Worm (Caenorhabditis elegans) whole organism, mixed stage, embryonic: ENCODE measurements around the gene H06I04.3.

Experiments used
- M03D4.4 ChIP-seq: sonication (generic microtip); optimal IDR thresholded peaks from 2 replicates; lab custom pipeline; 2017; ENCODE audit warnings: mild to moderate bottlenecking, missing genetic modification characterization, missing compliant biosample characterization
- bed-3 ChIP-seq: fragments of 200-800 bp; sonication (Bioruptor generic); optimal IDR thresholded peaks from 3 replicates; lab custom pipeline; 2018; ENCODE audit warnings: mild to moderate bottlenecking, missing genetic modification characterization, moderate library complexity, missing compliant biosample characterization
- blmp-1 ChIP-seq: fragments of 150-350 bp; optimal IDR thresholded peaks from 2 replicates; lab custom pipeline; 2014; ENCODE audit warnings: missing biosample characterization, missing genetic modification characterization
- ceh-39 ChIP-seq: fragments of 150-350 bp; optimal IDR thresholded peaks from 2 replicates; lab custom pipeline; 2014; ENCODE audit warnings: missing biosample characterization, missing genetic modification characterization
- ceh-43 ChIP-seq: fragments of 200-800 bp; sonication (Bioruptor generic); optimal IDR thresholded peaks from 2 replicates; lab custom pipeline; 2018; ENCODE audit warnings: mild to moderate bottlenecking, missing genetic modification characterization, moderate library complexity, missing compliant biosample characterization
- ceh-83 ChIP-seq: fragments of 200-800 bp; sonication (Bioruptor generic); optimal IDR thresholded peaks from 2 replicates; lab custom pipeline; 2018; ENCODE audit warnings: mild to moderate bottlenecking, missing genetic modification characterization, missing compliant biosample characterization
- ces-1 ChIP-seq: fragments of 150-350 bp; optimal IDR thresholded peaks from 2 replicates; lab custom pipeline; 2014; ENCODE audit warnings: missing biosample characterization, missing genetic modification reagents, missing genetic modification characterization
- cnd-1 ChIP-seq: fragments of 200-800 bp; sonication (Bioruptor generic); optimal IDR thresholded peaks from 2 replicates; lab custom pipeline; 2018; ENCODE audit warnings: mild to moderate bottlenecking, missing genetic modification characterization, missing compliant biosample characterization
- drap-1 ChIP-seq: fragments of 200-800 bp; sonication (Bioruptor generic); optimal IDR thresholded peaks from 3 replicates; lab custom pipeline; 2018; ENCODE audit warnings: mild to moderate bottlenecking, missing genetic modification characterization, missing compliant biosample characterization
- elt-1 ChIP-seq: sonication (generic microtip); optimal IDR thresholded peaks from 2 replicates; lab custom pipeline; 2017; ENCODE audit warnings: missing genetic modification characterization, mild to moderate bottlenecking, missing compliant biosample characterization, antibody characterized with exemption, moderate library complexity, borderline replicate concordance; ENCODE audit not compliant: insufficient read depth
- elt-3 ChIP-seq: fragments of 150-350 bp; optimal IDR thresholded peaks from 2 replicates; lab custom pipeline; 2014; ENCODE audit warnings: missing biosample characterization, missing genetic modification characterization
- flh-1 ChIP-seq: fragments of 200-800 bp; sonication (Bioruptor generic); optimal IDR thresholded peaks from 2 replicates; lab custom pipeline; 2018; ENCODE audit warnings: mild to moderate bottlenecking, missing genetic modification characterization, moderate library complexity, missing compliant biosample characterization
- ham-2 ChIP-seq: fragments of 200-800 bp; sonication (Bioruptor generic); optimal IDR thresholded peaks from 2 replicates; lab custom pipeline; 2018; ENCODE audit warnings: mild to moderate bottlenecking, missing genetic modification characterization, missing compliant biosample characterization
- hlh-1 ChIP-seq: fragments of 150-350 bp; optimal IDR thresholded peaks from 2 replicates; lab custom pipeline; 2014; ENCODE audit warnings: missing biosample characterization, missing genetic modification reagents, missing genetic modification characterization
- lin-13 ChIP-seq: fragments of 150-350 bp; optimal IDR thresholded peaks from 2 replicates; lab custom pipeline; 2014; ENCODE audit warnings: missing biosample characterization, missing genetic modification characterization
- lin-32 ChIP-seq: fragments of 200-800 bp; sonication (Bioruptor generic); optimal IDR thresholded peaks from 2 replicates; lab custom pipeline; 2018; ENCODE audit warnings: mild to moderate bottlenecking, missing genetic modification characterization, missing compliant biosample characterization
- lsy-2 ChIP-seq: fragments of 150-350 bp; optimal IDR thresholded peaks from 2 replicates; lab custom pipeline; 2014; ENCODE audit warnings: missing biosample characterization, missing genetic modification characterization
- mep-1 ChIP-seq: fragments of 150-350 bp; optimal IDR thresholded peaks from 2 replicates; lab custom pipeline; 2017; ENCODE audit warnings: missing biosample characterization, missing genetic modification reagents, missing genetic modification characterization, inconsistent platforms
- mls-2 ChIP-seq: sonication (generic microtip); optimal IDR thresholded peaks from 2 replicates; lab custom pipeline; 2016; ENCODE audit warnings: mild to moderate bottlenecking, missing genetic modification characterization, moderate library complexity, missing compliant biosample characterization
- nhr-12 ChIP-seq: fragments of 150-350 bp; optimal IDR thresholded peaks from 2 replicates; lab custom pipeline; 2014; ENCODE audit warnings: missing biosample characterization, missing genetic modification characterization
- nhr-2 ChIP-seq: fragments of 150-350 bp; optimal IDR thresholded peaks from 2 replicates; lab custom pipeline; 2014; ENCODE audit warnings: missing biosample characterization, missing genetic modification characterization
- nhr-237 ChIP-seq: fragments of 150-350 bp; optimal IDR thresholded peaks from 2 replicates; lab custom pipeline; 2014; ENCODE audit warnings: missing biosample characterization, missing genetic modification characterization
- nhr-28 ChIP-seq: fragments of 150-350 bp; optimal IDR thresholded peaks from 2 replicates; lab custom pipeline; 2014; ENCODE audit warnings: missing biosample characterization, missing genetic modification characterization
- nhr-76 ChIP-seq: sonication (generic microtip); optimal IDR thresholded peaks from 2 replicates; lab custom pipeline; 2017; ENCODE audit warnings: missing biosample characterization, missing genetic modification characterization
- pha-4 ChIP-seq: fragments of 150-350 bp; optimal IDR thresholded peaks from 2 replicates; lab custom pipeline; 2018; ENCODE audit warnings: missing biosample characterization, missing genetic modification reagents, missing genetic modification characterization
- sem-2 ChIP-seq: fragments of 200-800 bp; sonication (Bioruptor generic); optimal IDR thresholded peaks from 2 replicates; lab custom pipeline; 2018; ENCODE audit warnings: mild to moderate bottlenecking, missing genetic modification characterization, missing compliant biosample characterization
- snpc-4 ChIP-seq: fragments of 150-350 bp; optimal IDR thresholded peaks from 2 replicates; lab custom pipeline; 2014; ENCODE audit warnings: missing biosample characterization, missing genetic modification characterization
- sptf-1 ChIP-seq: sonication (generic microtip); optimal IDR thresholded peaks from 2 replicates; lab custom pipeline; 2017; ENCODE audit warnings: mild to moderate bottlenecking, missing genetic modification characterization, moderate library complexity, missing compliant biosample characterization
- tbx-8 ChIP-seq: fragments of 200-800 bp; sonication (Bioruptor generic); optimal IDR thresholded peaks from 2 replicates; lab custom pipeline; 2018; ENCODE audit warnings: mild to moderate bottlenecking, missing genetic modification characterization, moderate library complexity, missing compliant biosample characterization
- unc-120 ChIP-seq: sonication (generic microtip); optimal IDR thresholded peaks from 2 replicates; lab custom pipeline; 2017; ENCODE audit warnings: missing genetic modification characterization, missing compliant biosample characterization; ENCODE audit not compliant: poor library complexity, severe bottlenecking
- unc-39 ChIP-seq: fragments of 150-350 bp; optimal IDR thresholded peaks from 2 replicates; lab custom pipeline; 2014; ENCODE audit warnings: missing biosample characterization, missing genetic modification characterization
- zip-8 ChIP-seq: fragments of 150-350 bp; optimal IDR thresholded peaks from 2 replicates; lab custom pipeline; 2014; ENCODE audit warnings: missing biosample characterization, missing genetic modification characterization

Gene H06I04.3

ce11 chrIII:3069101-3069500 is 1.2 kb upstream of the H06I04.3 start:
- TF ChIP-seq nhr-12 (no peak), mep-1 (no peak), lin-13 (tag; lab: Kevin White, UChicago) (no peak), ceh-39 (tag; lab: Kevin White, UChicago) (no peak), elt-1 (no peak), unc-120 (no peak), hlh-1 (no peak), sem-2 (no peak), unc-39 (tag; lab: Kevin White, UChicago) (no peak), ceh-43 (GFP tag; lab: Kevin White, UChicago) (no peak), nhr-28 (tag; lab: Kevin White, UChicago) (no peak), tbx-8 (GFP tag; lab: Kevin White, UChicago) (no peak), M03D4.4 (tag; lab: Kevin White, UChicago) (no peak), pha-4 (tag; lab: Kevin White, UChicago) (no peak), elt-3 (tag; lab: Kevin White, UChicago) (no peak)

- TF ChIP-seq unc-39 (tag; lab: Kevin White, UChicago) = no peak
- TF ChIP-seq cnd-1 = peak; percentile 69
- TF ChIP-seq ceh-43 (GFP tag; lab: Kevin White, UChicago) = no peak
- TF ChIP-seq M03D4.4 (tag; lab: Kevin White, UChicago) = no peak
- peak; percentile 65 for TF ChIP-seq ces-1 (GFP tag; lab: Kevin White, UChicago)
- TF ChIP-seq hlh-1 = peak; percentile 90
- no peak for TF ChIP-seq lsy-2 (tag; lab: Kevin White, UChicago)
- TF ChIP-seq lin-32 = peak; percentile 74
- TF ChIP-seq ceh-83 (GFP tag; lab: Kevin White, UChicago) = no peak
- TF ChIP-seq, all 35 proteins: peak for 4
Measured at ce11 chrIII:3086471-3086870, 16.1 kb downstream of the H06I04.3 start, which contains the start of gene sft-1. Gene sft-1, plus strand, starts transcription at chrIII:3086671.

ce11 chrIII:3091572-3091971 is 21.2 kb downstream of the H06I04.3 start, which contains the start of gene ccep-135:
Gene ccep-135, plus strand, starts transcription at chrIII:3091872.
- TF ChIP-seq mls-2 (no peak), ceh-43 (GFP tag; lab: Kevin White, UChicago) (no peak), bed-3 (GFP tag; lab: Kevin White, UChicago) (no peak), M03D4.4 (tag; lab: Kevin White, UChicago) (no peak), tbx-8 (GFP tag; lab: Kevin White, UChicago) (no peak), lin-13 (tag; lab: Kevin White, UChicago) (no peak), lin-32 (no peak), nhr-237 (tag; lab: Kevin White, UChicago) (no peak), drap-1 (no peak), elt-3 (tag; lab: Kevin White, UChicago) (no peak), nhr-2 (tag; lab: Kevin White, UChicago) (no peak), unc-120 (no peak), pha-4 (tag; lab: Kevin White, UChicago) (no peak), sem-2 (no peak), lsy-2 (tag; lab: Kevin White, UChicago) (no peak), unc-39 (tag; lab: Kevin White, UChicago) (no peak)

DNA sequence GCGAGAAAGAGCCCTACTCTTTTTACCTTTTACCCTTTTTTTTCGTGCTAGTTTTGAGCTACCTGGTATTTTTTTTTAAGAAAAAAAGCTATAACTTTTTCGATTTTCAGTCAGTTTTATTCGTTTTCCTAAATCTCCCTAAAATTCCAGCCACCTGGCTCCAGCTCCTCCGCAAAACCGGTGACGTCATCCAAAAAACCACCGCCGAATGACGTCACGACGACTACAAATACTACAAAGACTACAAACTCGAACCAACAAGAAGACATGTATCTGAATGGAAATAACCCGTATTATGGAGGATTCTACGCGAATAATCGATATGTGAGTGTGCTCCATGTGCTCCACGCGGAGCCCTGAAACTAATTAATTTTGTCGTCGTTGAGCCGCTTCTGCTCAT is 24.4 kb downstream of the H06I04.3 start:
- TF ChIP-seq drap-1 (no peak), unc-120 (no peak), zip-8 (tag; lab: Kevin White, UChicago) (peak; percentile 90), ceh-43 (GFP tag; lab: Kevin White, UChicago) (no peak), nhr-28 (tag; lab: Kevin White, UChicago) (no peak), nhr-12 (no peak)

DNA sequence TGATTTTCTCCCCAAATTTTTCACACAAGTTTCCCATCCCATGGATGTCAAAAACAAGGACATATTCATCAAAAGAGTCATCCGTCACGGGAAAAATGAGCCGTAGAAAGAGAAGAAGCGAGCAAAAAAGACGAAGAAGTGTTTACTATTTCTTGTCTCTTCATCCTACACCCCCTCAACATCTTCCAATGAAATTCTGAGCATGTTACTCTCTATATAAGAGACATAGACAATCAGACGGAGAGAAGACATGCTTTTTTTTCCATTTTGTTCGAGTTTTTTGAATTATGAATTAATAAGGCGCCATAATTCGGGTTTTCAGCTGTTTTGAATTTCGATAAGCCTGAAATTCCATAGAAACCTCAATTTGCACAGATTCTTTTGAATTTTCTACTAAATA is 25.8 kb downstream of the H06I04.3 start:
- TF ChIP-seq nhr-76 (no peak), ces-1 (GFP tag; lab: Kevin White, UChicago) (peak; percentile 27)

- TF ChIP-seq ceh-43 (GFP tag; lab: Kevin White, UChicago) (no peak), ceh-83 (GFP tag; lab: Kevin White, UChicago) (no peak), zip-8 (tag; lab: Kevin White, UChicago) (no peak), nhr-28 (tag; lab: Kevin White, UChicago) (no peak)
Measured at ce11 chrIII:3099407-3099806, 29.1 kb downstream of the H06I04.3 start.

ce11 chrIII:3100124-3100523 is 29.8 kb downstream of the H06I04.3 start:
- TF ChIP-seq hlh-1 (no peak), ham-2 (GFP tag; lab: Kevin White, UChicago) (no peak), mls-2 (no peak), sptf-1 (tag; lab: Kevin White, UChicago) (no peak), nhr-28 (tag; lab: Kevin White, UChicago) (no peak), bed-3 (GFP tag; lab: Kevin White, UChicago) (no peak), ceh-83 (GFP tag; lab: Kevin White, UChicago) (no peak), nhr-237 (tag; lab: Kevin White, UChicago) (no peak), snpc-4 (no peak), elt-3 (tag; lab: Kevin White, UChicago) (no peak), lin-32 (no peak), blmp-1 (tag; lab: Kevin White, UChicago) (no peak), sem-2 (no peak), mep-1 (no peak), cnd-1 (no peak), nhr-2 (tag; lab: Kevin White, UChicago) (no peak), flh-1 (no peak), nhr-12 (no peak), ceh-39 (tag; lab: Kevin White, UChicago) (no peak)
